Fruit fly (Drosophila melanogaster) whole organism, embryonic: Measurements from ENCODE around the gene CG43063.

ENCODE experiments used
- Awh ChIP-seq: fragments of 200-800 bp; sonication (Bioruptor generic); IDR thresholded peaks from 2 replicates; pipeline ENCODE4, ENCODE4 v1.3.6; 2022; ENCODE audit warnings: missing biosample characterization, missing genetic modification characterization
- CG10321 ChIP-seq: fragments of 200-800 bp; sonication (Bioruptor generic); IDR thresholded peaks from 2 replicates; pipeline ENCODE4 v1.3.6; 2022; ENCODE audit warnings: missing biosample characterization, missing genetic modification characterization
- CG10366 ChIP-seq: fragments of 200-800 bp; sonication (Bioruptor generic); IDR thresholded peaks from 2 replicates; pipeline ENCODE4 v1.3.6; 2022; ENCODE audit warnings: missing biosample characterization, missing genetic modification characterization
- CG11456 ChIP-seq: fragments of 200-800 bp; sonication (Bioruptor generic); IDR thresholded peaks from 3 replicates; pipeline ENCODE4 v1.3.6; 2022; ENCODE audit warnings: missing biosample characterization, missing genetic modification characterization
- CG11560 ChIP-seq: fragments of 200-800 bp; sonication (Bioruptor generic); IDR thresholded peaks from 3 replicates; pipeline ENCODE4 v1.3.6; 2022; ENCODE audit warnings: missing biosample characterization, missing genetic modification characterization
- CG12155 ChIP-seq: fragments of 200-800 bp; sonication (Bioruptor generic); optimal IDR thresholded peaks from 3 replicates; lab custom pipeline; 2016; ENCODE audit warnings: missing biosample characterization, missing genetic modification characterization
- CG12299 ChIP-seq: fragments of 200-800 bp; sonication (Bioruptor generic); optimal IDR thresholded peaks from 2 replicates; lab custom pipeline; 2018; ENCODE audit warnings: missing biosample characterization, mild to moderate bottlenecking, missing genetic modification characterization
- CG13287 ChIP-seq: fragments of 200-800 bp; sonication (Bioruptor generic); IDR thresholded peaks from 2 replicates; pipeline ENCODE4 v1.3.6; 2022; ENCODE audit warnings: missing biosample characterization, missing genetic modification characterization; ENCODE audit not compliant: partially characterized antibody
- CG16779 ChIP-seq: fragments of 200-800 bp; sonication (Bioruptor generic); IDR thresholded peaks from 2 replicates; pipeline ENCODE4 v1.3.6; 2022; ENCODE audit warnings: missing biosample characterization, missing genetic modification characterization
- CG17186 ChIP-seq: fragments of 200-800 bp; sonication (Bioruptor generic); optimal IDR thresholded peaks from 3 replicates; lab custom pipeline; 2017; ENCODE audit warnings: missing biosample characterization, missing genetic modification reagents, missing genetic modification characterization
- CG2202 ChIP-seq: fragments of 200-800 bp; sonication (Bioruptor generic); optimal IDR thresholded peaks from 2 replicates; lab custom pipeline; 2018; ENCODE audit warnings: missing biosample characterization, mild to moderate bottlenecking, missing genetic modification characterization
- CG33213 ChIP-seq: fragments of 200-800 bp; sonication (Bioruptor generic); optimal IDR thresholded peaks from 3 replicates; lab custom pipeline; 2016; ENCODE audit warnings: missing biosample characterization, missing genetic modification characterization
- CG4404 ChIP-seq: fragments of 200-800 bp; sonication (Bioruptor generic); IDR thresholded peaks from 2 replicates; pipeline ENCODE4 v1.3.6; 2022; ENCODE audit warnings: missing biosample characterization, missing genetic modification characterization
- CG6272 ChIP-seq: fragments of 200-800 bp; sonication (Bioruptor generic); IDR thresholded peaks from 2 replicates; pipeline ENCODE4 v1.3.6; 2022; ENCODE audit warnings: missing biosample characterization, missing genetic modification characterization
- CG6683 ChIP-seq: fragments of 200-800 bp; sonication (Bioruptor generic); optimal IDR thresholded peaks from 2 replicates; lab custom pipeline; 2017; ENCODE audit warnings: missing biosample characterization, mild to moderate bottlenecking, missing genetic modification characterization, missing genetic modification reagents
- CG6854 ChIP-seq: fragments of 200-800 bp; sonication (Bioruptor generic); optimal IDR thresholded peaks from 3 replicates; lab custom pipeline; 2017; ENCODE audit warnings: missing biosample characterization, mild to moderate bottlenecking, missing genetic modification characterization
- CG7372 ChIP-seq: fragments of 200-800 bp; sonication (Bioruptor generic); IDR thresholded peaks from 2 replicates; pipeline ENCODE4 v1.3.6; 2022; ENCODE audit warnings: missing biosample characterization, missing genetic modification characterization
- CG7839 ChIP-seq: fragments of 200-800 bp; sonication (Bioruptor generic); optimal IDR thresholded peaks from 3 replicates; lab custom pipeline; 2018; ENCODE audit warnings: missing biosample characterization, mild to moderate bottlenecking, missing genetic modification characterization, moderate library complexity
- CrebB ChIP-seq: fragments of 200-800 bp; sonication (Bioruptor generic); optimal IDR thresholded peaks from 3 replicates; lab custom pipeline; 2018; ENCODE audit warnings: missing biosample characterization, mild to moderate bottlenecking, missing genetic modification characterization
- Dip3 ChIP-seq: fragments of 200-800 bp; sonication (Bioruptor generic); optimal IDR thresholded peaks from 3 replicates; lab custom pipeline; 2016; ENCODE audit warnings: missing biosample characterization, missing genetic modification characterization
- E2f1 ChIP-seq: fragments of 200-800 bp; sonication (Bioruptor generic); IDR thresholded peaks from 2 replicates; pipeline ENCODE4 v1.3.6; 2022; ENCODE audit warnings: missing biosample characterization, missing genetic modification characterization
- Eip74EF ChIP-seq, 2 experiments: fragments of 200-800 bp in 1 of 2; fragments of >200 bp in 1 of 2; sonication (Bioruptor generic) in 1 of 2; optimal IDR thresholded peaks; 2 replicates each; lab custom pipeline; 2017 to 2019; ENCODE audit warnings: missing biosample characterization in 2 of 2, missing genetic modification characterization in 2 of 2, mild to moderate bottlenecking in 1 of 2, moderate library complexity in 1 of 2
- Fer3 ChIP-seq: fragments of 200-800 bp; sonication (Bioruptor generic); optimal IDR thresholded peaks from 2 replicates; lab custom pipeline; 2018; ENCODE audit warnings: missing biosample characterization, mild to moderate bottlenecking, missing genetic modification characterization, moderate library complexity
- Myb ChIP-seq: fragments of 200-800 bp; sonication (Bioruptor generic); optimal IDR thresholded peaks from 2 replicates; lab custom pipeline; 2016; ENCODE audit warnings: missing biosample characterization, missing genetic modification characterization
- Optix ChIP-seq: fragments of 200-800 bp; sonication (Bioruptor generic); IDR thresholded peaks from 3 replicates; pipeline ENCODE4 v1.3.6; 2022; ENCODE audit warnings: missing biosample characterization, missing genetic modification characterization
- Tbp ChIP-seq: fragments of >200 bp; optimal IDR thresholded peaks from 2 replicates; lab custom pipeline; 2018; ENCODE audit warnings: missing biosample characterization, missing genetic modification characterization
- Xbp1 ChIP-seq: fragments of 200-800 bp; sonication (Bioruptor generic); optimal IDR thresholded peaks from 3 replicates; lab custom pipeline; 2016; ENCODE audit warnings: missing biosample characterization, mild to moderate bottlenecking, missing genetic modification characterization
- cas ChIP-seq: fragments of 200-800 bp; sonication (Bioruptor generic); IDR thresholded peaks from 2 replicates; pipeline ENCODE4 v1.3.6; 2022; ENCODE audit warnings: missing biosample characterization, missing genetic modification characterization
- crc ChIP-seq: fragments of 200-800 bp; sonication (Bioruptor generic); optimal IDR thresholded peaks from 2 replicates; lab custom pipeline; 2016; ENCODE audit warnings: missing biosample characterization, missing genetic modification characterization
- exex ChIP-seq: fragments of 200-800 bp; sonication (Bioruptor generic); optimal IDR thresholded peaks from 4 replicates; lab custom pipeline; 2018; ENCODE audit warnings: missing biosample characterization, mild to moderate bottlenecking, missing genetic modification characterization, moderate library complexity
- ftz-f1 ChIP-seq: fragments of 200-800 bp; sonication (Bioruptor generic); optimal IDR thresholded peaks from 2 replicates; lab custom pipeline; 2016; ENCODE audit warnings: missing biosample characterization, missing genetic modification characterization
- gsb ChIP-seq: fragments of 200-800 bp; sonication (Bioruptor generic); IDR thresholded peaks from 2 replicates; pipeline ENCODE4 v1.3.6; 2022; ENCODE audit warnings: missing biosample characterization, missing genetic modification characterization
- kni ChIP-seq: fragments of 200-800 bp; sonication (Bioruptor generic); optimal IDR thresholded peaks from 3 replicates; lab custom pipeline; 2017; ENCODE audit warnings: mild to moderate bottlenecking, missing biosample characterization, missing genetic modification reagents, missing genetic modification characterization
- lov ChIP-seq, 2 experiments: fragments of 200-800 bp in 1 of 2; fragments of >200 bp in 1 of 2; sonication (Bioruptor generic) in 1 of 2; IDR thresholded peaks in 1 of 2; optimal IDR thresholded peaks in 1 of 2; 2 replicates in 1 of 2; 3 replicates in 1 of 2; pipeline versions ENCODE4 v1.3.6 to Lab custom; 2017 to 2022; ENCODE audit warnings: missing biosample characterization in 1 of 2, missing genetic modification characterization in 1 of 2
- maf-S ChIP-seq: fragments of 200-800 bp; sonication (Bioruptor generic); optimal IDR thresholded peaks from 2 replicates; lab custom pipeline; 2016; ENCODE audit warnings: missing biosample characterization, missing genetic modification characterization
- oc ChIP-seq: fragments of 200-800 bp; sonication (Bioruptor generic); optimal IDR thresholded peaks from 2 replicates; lab custom pipeline; 2018; ENCODE audit warnings: missing biosample characterization, mild to moderate bottlenecking, missing genetic modification characterization, moderate library complexity
- pho ChIP-seq: fragments of 200-800 bp; sonication (Bioruptor generic); optimal IDR thresholded peaks from 2 replicates; lab custom pipeline; 2016; ENCODE audit warnings: missing biosample characterization, missing genetic modification characterization
- pnt ChIP-seq: fragments of 200-800 bp; sonication (Bioruptor generic); optimal IDR thresholded peaks from 3 replicates; lab custom pipeline; 2016; ENCODE audit warnings: missing biosample characterization, missing genetic modification characterization
- sd ChIP-seq: fragments of 200-800 bp; sonication (Bioruptor generic); optimal IDR thresholded peaks from 3 replicates; lab custom pipeline; 2018; ENCODE audit warnings: missing biosample characterization, mild to moderate bottlenecking, missing genetic modification characterization, moderate library complexity
- twi ChIP-seq: fragments of 200-800 bp; optimal IDR thresholded peaks from 2 replicates; lab custom pipeline; 2019; ENCODE audit warnings: missing biosample characterization, mild to moderate bottlenecking, missing genetic modification characterization, moderate library complexity
- zen2 ChIP-seq: fragments of 200-800 bp; sonication (Bioruptor generic); IDR thresholded peaks from 3 replicates; pipeline ENCODE4 v1.3.6; 2022; ENCODE audit warnings: missing biosample characterization, missing genetic modification characterization; ENCODE audit not compliant: partially characterized antibody

CG43063 gene

dm6 chr3R:13063746-13064592, 22.1 kb upstream of the CG43063 start (continued):
- TF ChIP-seq Eip74EF (GFP tag; optimal IDR thresholded peaks at IDR 0.05; lab: Kevin White, UChicago) (peak in 1 of 2 experiments; percentile 86), Tbp (no peak), CrebB (peak; percentile 39), Dip3 (GFP tag; lab: Kevin White, UChicago) (no peak), Awh (GFP tag; lab: Robert Waterston, UW) (no peak), CG7372 (GFP tag; lab: Robert Waterston, UW) (no peak), kni (GFP tag; lab: Kevin White, UChicago) (peak; percentile 83), ftz-f1 (GFP tag; lab: Kevin White, UChicago) (peak; percentile 4), crc (GFP tag; lab: Kevin White, UChicago) (no peak), Fer3 (tag; lab: Kevin White, UChicago) (no peak), oc (tag; lab: Kevin White, UChicago) (peak; percentile 53), CG6854 (GFP tag; lab: Kevin White, UChicago) (no peak), Myb (GFP tag; lab: Kevin White, UChicago) (no peak), CG10321 (GFP tag; lab: Robert Waterston, UW) (no peak), CG6272 (GFP tag; lab: Robert Waterston, UW) (no peak), CG7839 (tag; lab: Kevin White, UChicago) (peak; percentile 7), CG12155 (GFP tag; lab: Kevin White, UChicago) (no peak), sd (no peak), exex (tag; lab: Kevin White, UChicago) (no peak), twi (peak; percentile 50), CG16779 (GFP tag; lab: Robert Waterston, UW) (no peak), Optix (GFP tag; lab: Robert Waterston, UW) (no peak), CG17186 (no peak), CG12299 (tag; lab: Kevin White, UChicago) (no peak), CG4404 (GFP tag; lab: Robert Waterston, UW) (no peak), gsb (GFP tag; lab: Robert Waterston, UW) (no peak), CG33213 (GFP tag; lab: Kevin White, UChicago) (no peak), CG6683 (GFP tag; lab: Kevin White, UChicago) (no peak), CG2202 (tag; lab: Kevin White, UChicago) (no peak), CG13287 (GFP tag; lab: Robert Waterston, UW) (peak; percentile 51; the same call in 1 of the 2 replicates), maf-S (no peak), CG11456 (no peak), CG10366 (no peak), Xbp1 (no peak), E2f1 (GFP tag; lab: Robert Waterston, UW) (no peak), pnt (no peak), lov (optimal IDR thresholded peaks at IDR 0.05; lab: Kevin White, UChicago) (no peak), lov (GFP tag; IDR thresholded peaks at IDR 0.05; lab: Robert Waterston, UW) (no peak), pho (GFP tag; lab: Kevin White, UChicago) (no peak), CG11560 (no peak), cas (GFP tag; lab: Robert Waterston, UW) (no peak), zen2 (no peak)
